Fruit fly (Drosophila melanogaster) whole organism, wandering third instar larva: ENCODE data around the gene CG5355.

ENCODE experiments used
- Myc ChIP-seq: fragments of >200 bp; optimal IDR thresholded peaks from 2 replicates; lab custom pipeline; 2017
- br ChIP-seq: fragments of 200-800 bp; sonication (Bioruptor generic); optimal IDR thresholded peaks from 2 replicates; lab custom pipeline; 2016; ENCODE audit warnings: missing biosample characterization, missing genetic modification characterization
- ey ChIP-seq: fragments of 200-800 bp; sonication (Bioruptor generic); optimal IDR thresholded peaks from 2 replicates; lab custom pipeline; 2016; ENCODE audit warnings: missing biosample characterization, missing genetic modification characterization
- pan ChIP-seq: fragments of >200 bp; optimal IDR thresholded peaks from 2 replicates; lab custom pipeline; 2017

DNA sequence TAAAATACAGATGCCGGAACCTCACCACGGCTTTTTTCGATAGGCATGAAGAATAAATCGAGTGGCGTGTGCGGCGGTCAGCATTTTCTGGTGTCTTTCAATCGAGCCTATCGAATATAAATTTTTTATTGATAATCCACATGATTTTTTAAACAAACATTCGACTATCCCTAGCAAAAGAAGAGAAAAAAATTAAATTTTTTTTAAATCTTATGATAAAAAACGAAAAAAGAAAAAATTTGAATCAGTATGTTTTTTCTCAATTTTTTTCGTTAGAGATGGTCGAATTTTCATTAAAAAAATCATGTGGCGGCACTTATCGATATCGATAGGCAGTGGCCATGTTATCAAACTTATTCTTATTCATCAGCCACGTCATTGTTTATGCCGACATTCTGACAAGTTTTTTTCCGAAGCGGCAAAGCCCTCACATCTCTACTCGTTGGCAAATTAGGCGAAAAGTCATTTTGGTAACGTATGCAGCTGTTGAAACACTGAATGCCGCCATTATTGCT is 13.3 kb upstream of the CG5355 start, which contains the start of the genes SmB and KdelR:
- peak; percentile 34 for TF ChIP-seq ey (GFP tag; lab: Kevin White, UChicago)
- no peak for TF ChIP-seq br (GFP tag; lab: Kevin White, UChicago)
- TF ChIP-seq pan: no peak
- TF ChIP-seq Myc (lab: Kevin White, UChicago): no peak
